Worm (Caenorhabditis elegans) whole organism, mixed stage, embryonic: ENCODE results near the gene C16D2.1.

Source experiments
- ces-1 ChIP-seq: fragments of 150-350 bp; optimal IDR thresholded peaks from 2 replicates; lab custom pipeline; 2014; ENCODE audit warnings: missing biosample characterization, missing genetic modification reagents, missing genetic modification characterization
- elt-3 ChIP-seq: fragments of 150-350 bp; optimal IDR thresholded peaks from 2 replicates; lab custom pipeline; 2014; ENCODE audit warnings: missing biosample characterization, missing genetic modification characterization
- nhr-237 ChIP-seq: fragments of 150-350 bp; optimal IDR thresholded peaks from 2 replicates; lab custom pipeline; 2014; ENCODE audit warnings: missing biosample characterization, missing genetic modification characterization
- unc-39 ChIP-seq: fragments of 150-350 bp; optimal IDR thresholded peaks from 2 replicates; lab custom pipeline; 2014; ENCODE audit warnings: missing biosample characterization, missing genetic modification characterization
- unc-62 ChIP-seq: fragments of 150-350 bp; optimal IDR thresholded peaks from 2 replicates; lab custom pipeline; 2014; ENCODE audit warnings: missing biosample characterization, missing genetic modification reagents, missing genetic modification characterization

DNA sequence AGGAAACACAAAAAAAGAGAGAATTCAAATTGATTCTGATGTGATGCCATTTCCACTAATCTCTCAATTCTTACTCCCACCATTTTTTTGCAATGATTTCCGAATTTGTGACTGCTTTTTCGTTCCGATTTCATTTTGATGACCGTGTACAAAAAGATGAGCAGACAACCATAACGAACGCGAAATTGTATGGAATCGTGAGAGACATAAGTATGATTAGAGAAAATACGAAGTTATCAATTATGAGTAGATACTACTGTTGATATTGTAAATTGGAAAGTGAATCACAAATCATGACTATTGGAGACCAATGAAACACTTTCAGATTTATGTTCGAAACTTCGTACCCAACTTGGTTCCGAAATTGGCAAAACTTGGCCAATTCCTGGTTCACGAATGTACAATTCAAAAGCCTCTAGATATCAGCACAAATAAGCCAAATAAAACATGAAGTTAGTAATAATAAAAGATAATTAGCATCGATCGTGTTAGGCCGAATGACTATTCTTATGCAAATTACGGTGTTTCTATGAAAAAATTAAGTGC is 19.9 kb upstream of the C16D2.1 start:
- no peak for TF ChIP-seq unc-62 (GFP tag; lab: Kevin White, UChicago)
- TF ChIP-seq ces-1 (GFP tag; lab: Kevin White, UChicago), result no peak
- no peak for TF ChIP-seq unc-39
- TF ChIP-seq nhr-237, result no peak
- no peak for TF ChIP-seq elt-3 (tag; lab: Kevin White, UChicago)
